Worm (Caenorhabditis elegans) whole organism, L4/young adult: Measurements from ENCODE around the gene dbt-1.

ENCODE experiments used
- W03F9.2 ChIP-seq: fragments of 150-350 bp; optimal IDR thresholded peaks from 2 replicates; lab custom pipeline; 2014; ENCODE audit warnings: missing biosample characterization, missing genetic modification characterization
- dao-5 ChIP-seq: sonication (generic microtip); optimal IDR thresholded peaks from 2 replicates; lab custom pipeline; 2016; ENCODE audit warnings: missing genotype, missing genetic modification characterization, moderate library complexity, missing compliant biosample characterization
- him-1 ChIP-seq: sonication (generic microtip); optimal IDR thresholded peaks from 2 replicates; lab custom pipeline; 2016; ENCODE audit warnings: missing genotype, missing genetic modification reagents, missing genetic modification characterization, missing compliant biosample characterization

dbt-1 gene

DNA sequence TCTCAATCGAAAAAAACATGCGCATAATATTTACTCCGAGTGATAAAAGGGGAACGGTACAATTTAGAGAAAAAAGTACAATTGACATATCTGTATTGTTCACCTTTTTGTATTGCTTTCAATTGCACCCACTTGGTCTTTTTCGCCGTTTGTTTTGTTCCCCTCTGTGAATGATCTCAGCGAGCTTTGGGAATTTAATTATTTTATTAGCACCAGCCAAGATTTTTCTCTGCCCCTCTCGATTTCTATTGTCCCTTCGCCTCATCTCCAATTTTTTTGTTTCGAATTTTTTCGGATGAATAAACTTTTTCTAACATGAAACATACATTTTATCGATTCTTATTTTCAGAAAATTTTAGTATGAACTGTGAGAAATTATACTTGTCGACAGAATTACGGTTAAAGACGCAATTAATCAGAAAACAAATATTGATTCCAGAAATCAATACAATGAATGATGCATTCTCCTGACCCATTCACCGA lies 44.8 kb downstream of the dbt-1 start, which contains the start of gene rev-1:
rev-1 (plus strand) TSS at position 433 of the 483 bp plus-strand sequence.
- TF ChIP-seq him-1: no peak
- TF ChIP-seq W03F9.2: no peak
- no peak for TF ChIP-seq dao-5

DNA sequence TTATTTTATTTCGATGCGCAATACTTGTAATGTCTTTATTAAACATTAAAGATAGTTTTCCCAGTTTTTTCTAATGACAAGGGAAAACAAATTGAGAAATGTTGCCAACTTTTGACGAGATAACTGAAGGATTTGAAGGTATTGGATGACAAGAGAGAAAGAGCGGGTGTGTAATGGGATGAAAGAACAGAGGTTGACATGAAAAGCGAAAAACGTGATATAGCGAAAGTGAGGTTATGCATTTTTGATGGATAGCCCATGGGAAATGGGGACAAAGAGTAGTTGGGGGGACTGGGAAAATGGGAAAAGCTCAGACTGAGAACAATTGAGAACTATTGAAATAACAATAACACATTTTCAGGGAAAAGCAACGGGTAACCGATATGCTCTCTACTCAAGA lies 49.8 kb downstream of the dbt-1 start:
- TF ChIP-seq W03F9.2: no peak
- no peak for TF ChIP-seq dao-5

ce11 chrII:7893648-7894047 lies 51.4 kb downstream of the dbt-1 start:
- TF ChIP-seq dao-5 (no peak), W03F9.2 (no peak), him-1 (no peak)

ce11 chrII:7892761-7893272 lies 52.2 kb downstream of the dbt-1 start, which contains the start of gene ptc-1:
TSS of gene ptc-1 (plus strand) at chrII:7893222.
- TF ChIP-seq W03F9.2 (no peak), dao-5 (no peak)
